Worm (Caenorhabditis elegans) whole organism, L1 larva: ENCODE data around the gene C26B9.3.

Source experiments
- C04F5.9 ChIP-seq: sonication (generic microtip); optimal IDR thresholded peaks from 2 replicates; lab custom pipeline; 2016; ENCODE audit warnings: missing genetic modification characterization, missing compliant biosample characterization
- C16A3.4 ChIP-seq: fragments of 150-350 bp; optimal IDR thresholded peaks from 2 replicates; lab custom pipeline; 2014; ENCODE audit warnings: missing biosample characterization, missing genetic modification characterization
- C34B4.2 ChIP-seq: sonication (generic microtip); optimal IDR thresholded peaks from 2 replicates; lab custom pipeline; 2017; ENCODE audit warnings: mild to moderate bottlenecking, missing genetic modification characterization, missing compliant biosample characterization
- Y116A8C.19 ChIP-seq: sonication (generic microtip); optimal IDR thresholded peaks from 2 replicates; lab custom pipeline; 2016; ENCODE audit warnings: missing compliant biosample characterization, missing genetic modification characterization, borderline replicate concordance
- aha-1 ChIP-seq: fragments of 150-350 bp; optimal IDR thresholded peaks from 2 replicates; lab custom pipeline; 2014; ENCODE audit warnings: missing biosample characterization, missing genetic modification characterization
- alr-1 ChIP-seq: fragments of 200-800 bp; sonication (Bioruptor generic); optimal IDR thresholded peaks from 2 replicates; lab custom pipeline; 2018; ENCODE audit warnings: borderline replicate concordance, mild to moderate bottlenecking, missing genetic modification characterization, missing compliant biosample characterization
- aly-2 ChIP-seq: fragments of 150-350 bp; optimal IDR thresholded peaks from 2 replicates; lab custom pipeline; 2014; ENCODE audit warnings: missing biosample characterization, missing genetic modification characterization
- ceh-63 ChIP-seq: fragments of 200-800 bp; sonication (Bioruptor generic); optimal IDR thresholded peaks from 2 replicates; lab custom pipeline; 2018; ENCODE audit warnings: mild to moderate bottlenecking, missing genetic modification characterization, missing compliant biosample characterization
- ceh-88 ChIP-seq: fragments of 200-800 bp; sonication (Bioruptor generic); IDR thresholded peaks from 2 replicates; pipeline ENCODE4 v1.3.6; 2022; ENCODE audit warnings: missing genetic modification characterization, missing compliant biosample characterization
- ceh-90 ChIP-seq: sonication (generic microtip); optimal IDR thresholded peaks from 2 replicates; lab custom pipeline; 2016; ENCODE audit warnings: missing genetic modification characterization, missing compliant biosample characterization
- egl-13 ChIP-seq: sonication (generic microtip); optimal IDR thresholded peaks from 2 replicates; lab custom pipeline; 2016; ENCODE audit warnings: missing genotype, missing genetic modification reagents, missing genetic modification characterization, missing compliant biosample characterization
- ets-5 ChIP-seq: fragments of 200-800 bp; sonication (Bioruptor generic); IDR thresholded peaks from 2 replicates; pipeline ENCODE4 v1.3.6; 2022; ENCODE audit warnings: missing genetic modification characterization, missing compliant biosample characterization
- fkh-10 ChIP-seq: sonication (generic microtip); optimal IDR thresholded peaks from 2 replicates; lab custom pipeline; 2017; ENCODE audit warnings: missing biosample characterization, missing genetic modification reagents, missing genetic modification characterization
- fkh-4 ChIP-seq: sonication (generic microtip); optimal IDR thresholded peaks from 2 replicates; lab custom pipeline; 2016; ENCODE audit warnings: missing compliant biosample characterization, missing genetic modification characterization, borderline replicate concordance
- hlh-4 ChIP-seq: sonication (generic microtip); optimal IDR thresholded peaks from 2 replicates; lab custom pipeline; 2016; ENCODE audit warnings: mild to moderate bottlenecking, missing genetic modification characterization, missing compliant biosample characterization
- irx-1 ChIP-seq: sonication (generic microtip); optimal IDR thresholded peaks from 2 replicates; lab custom pipeline; 2016; ENCODE audit warnings: missing genetic modification characterization, missing compliant biosample characterization
- lin-15B ChIP-seq: fragments of 150-350 bp; sonication (generic microtip); optimal IDR thresholded peaks from 3 replicates; lab custom pipeline; 2014; ENCODE audit warnings: missing biosample characterization, missing genetic modification characterization
- lin-35 ChIP-seq, 2 experiments: fragments of 150-350 bp; optimal IDR thresholded peaks; 2 replicates each; lab custom pipeline; 2014; ENCODE audit warnings: missing biosample characterization in 2 of 2, missing genetic modification characterization in 2 of 2, missing genetic modification reagents in 2 of 2
- lin-39 ChIP-seq: fragments of 150-350 bp; optimal IDR thresholded peaks from 2 replicates; lab custom pipeline; 2014; ENCODE audit warnings: missing biosample characterization, missing genetic modification reagents, missing genetic modification characterization
- mdl-1 ChIP-seq, 2 experiments: fragments of 150-350 bp; optimal IDR thresholded peaks; 2 replicates each; lab custom pipeline; 2014 to 2017; ENCODE audit warnings: missing biosample characterization in 2 of 2, missing genetic modification characterization in 2 of 2, inconsistent platforms in 1 of 2
- mep-1 ChIP-seq: fragments of 150-350 bp; optimal IDR thresholded peaks from 2 replicates; lab custom pipeline; 2014; ENCODE audit warnings: missing biosample characterization, missing genetic modification characterization
- nhr-11 ChIP-seq: fragments of 150-350 bp; optimal IDR thresholded peaks from 2 replicates; lab custom pipeline; 2014; ENCODE audit warnings: missing biosample characterization, missing genetic modification characterization
- nhr-12 ChIP-seq: sonication (generic microtip); optimal IDR thresholded peaks from 2 replicates; lab custom pipeline; 2017; ENCODE audit warnings: missing biosample characterization, missing genetic modification characterization
- nhr-19 ChIP-seq: fragments of 200-800 bp; sonication (Bioruptor generic); conservative IDR thresholded peaks from 2 replicates; pipeline ENCODE4 v1.3.6; 2022; ENCODE audit warnings: missing genetic modification characterization, missing compliant biosample characterization
- nhr-28 ChIP-seq: fragments of 150-350 bp; optimal IDR thresholded peaks from 2 replicates; lab custom pipeline; 2014; ENCODE audit warnings: missing biosample characterization, missing genetic modification characterization
- nhr-47 ChIP-seq: sonication (generic microtip); optimal IDR thresholded peaks from 2 replicates; lab custom pipeline; 2016; ENCODE audit warnings: mild to moderate bottlenecking, missing genetic modification characterization, moderate library complexity, missing compliant biosample characterization
- nhr-71 ChIP-seq: sonication (generic microtip); optimal IDR thresholded peaks from 2 replicates; lab custom pipeline; 2016; ENCODE audit warnings: mild to moderate bottlenecking, missing genetic modification characterization, moderate library complexity, missing compliant biosample characterization
- nhr-77 ChIP-seq: fragments of 150-350 bp; optimal IDR thresholded peaks from 2 replicates; lab custom pipeline; 2014; ENCODE audit warnings: missing biosample characterization, missing genetic modification characterization
- nhr-84 ChIP-seq: sonication (generic microtip); optimal IDR thresholded peaks from 2 replicates; lab custom pipeline; 2017; ENCODE audit warnings: missing biosample characterization, missing genetic modification characterization
- skn-1 ChIP-seq: fragments of 150-350 bp; optimal IDR thresholded peaks from 2 replicates; lab custom pipeline; 2014; ENCODE audit warnings: missing biosample characterization, missing genetic modification characterization
- snu-23 ChIP-seq: sonication (generic microtip); optimal IDR thresholded peaks from 2 replicates; lab custom pipeline; 2016; ENCODE audit warnings: missing genetic modification characterization, missing compliant biosample characterization
- sox-4 ChIP-seq: sonication (generic microtip); optimal IDR thresholded peaks from 2 replicates; lab custom pipeline; 2016; ENCODE audit warnings: missing genetic modification characterization, missing compliant biosample characterization
- swsn-7 ChIP-seq: sonication (generic microtip); optimal IDR thresholded peaks from 2 replicates; lab custom pipeline; 2016; ENCODE audit warnings: missing genetic modification characterization, missing compliant biosample characterization
- tbx-2 ChIP-seq: sonication (generic microtip); optimal IDR thresholded peaks from 2 replicates; lab custom pipeline; 2016; ENCODE audit warnings: missing genetic modification characterization, missing compliant biosample characterization
- tlp-1 ChIP-seq: fragments of 150-350 bp; optimal IDR thresholded peaks from 2 replicates; lab custom pipeline; 2014; ENCODE audit warnings: missing biosample characterization, missing genetic modification characterization
- unc-30 ChIP-seq: sonication (generic microtip); optimal IDR thresholded peaks from 2 replicates; lab custom pipeline; 2017; ENCODE audit warnings: missing biosample characterization, missing genetic modification characterization
- xbp-1 ChIP-seq: sonication (generic microtip); optimal IDR thresholded peaks from 2 replicates; lab custom pipeline; 2016; ENCODE audit warnings: missing genetic modification characterization, missing compliant biosample characterization
- zip-4 ChIP-seq: fragments of 200-800 bp; sonication (Bioruptor generic); optimal IDR thresholded peaks from 2 replicates; lab custom pipeline; 2018; ENCODE audit warnings: mild to moderate bottlenecking, missing genetic modification characterization, moderate library complexity, missing compliant biosample characterization

Gene C26B9.3

ce11 chrX:5297942-5298611 lies 40.0 kb upstream of the C26B9.3 start, which contains the start of gene ift-81 (continued):
- TF ChIP-seq xbp-1 (tag; lab: Kevin White, UChicago) (peak; percentile 68), skn-1 (tag; lab: Kevin White, UChicago) (peak; percentile 37)

- TF ChIP-seq mep-1 (tag; lab: Kevin White, UChicago): no peak
- no peak for TF ChIP-seq nhr-47
- no peak for TF ChIP-seq fkh-10 (GFP tag; lab: Kevin White, UChicago)
- TF ChIP-seq nhr-12 (tag; lab: Kevin White, UChicago): no peak
- no peak for TF ChIP-seq nhr-19 (GFP tag; lab: Robert Waterston, UW)
- no peak for TF ChIP-seq ceh-63
- TF ChIP-seq aha-1: no peak
- no peak for TF ChIP-seq C34B4.2
- TF ChIP-seq mdl-1 (tag; optimal IDR thresholded peaks at IDR 0.05; lab: Kevin White, UChicago): no peak
- TF ChIP-seq alr-1 (tag; lab: Kevin White, UChicago): no peak
- TF ChIP-seq nhr-71 (tag; lab: Kevin White, UChicago): no peak
- no peak for TF ChIP-seq ceh-88
- no peak for TF ChIP-seq irx-1
- TF ChIP-seq hlh-4: no peak
Observed at ce11 chrX:5303500-5303899, 34.6 kb upstream of the C26B9.3 start, which contains the start of gene ags-3. TSS of gene ags-3 (minus strand) at chrX:5303600.

- no peak for TF ChIP-seq swsn-7 (tag; lab: Kevin White, UChicago)
- TF ChIP-seq C04F5.9: no peak
- no peak for TF ChIP-seq Y116A8C.19
- TF ChIP-seq fkh-4 (tag; lab: Kevin White, UChicago): no peak
- no peak for TF ChIP-seq hlh-4
- no peak for TF ChIP-seq nhr-71 (tag; lab: Kevin White, UChicago)
- TF ChIP-seq nhr-12 (tag; lab: Kevin White, UChicago): no peak
- TF ChIP-seq mdl-1 (tag; optimal IDR thresholded peaks at IDR 0.05; lab: Kevin White, UChicago): no peak
- TF ChIP-seq aha-1: no peak
- TF ChIP-seq lin-35 (GFP tag; optimal IDR thresholded peaks at IDR 0.05; lab: Kevin White, UChicago): no peak
- no peak for TF ChIP-seq alr-1 (tag; lab: Kevin White, UChicago)
- TF ChIP-seq nhr-77 (tag; lab: Kevin White, UChicago): no peak
- no peak for TF ChIP-seq snu-23 (GFP tag; lab: Kevin White, UChicago)
- no peak for TF ChIP-seq unc-30 (tag; lab: Kevin White, UChicago)
- TF ChIP-seq lin-39 (tag; lab: Kevin White, UChicago): no peak
- TF ChIP-seq C16A3.4 (tag; lab: Kevin White, UChicago): no peak
- no peak for TF ChIP-seq aly-2 (tag; lab: Kevin White, UChicago)
- TF ChIP-seq, all 84 proteins: peak for 0
Observed at ce11 chrX:5309622-5310021, 28.5 kb upstream of the C26B9.3 start.

ce11 chrX:5311174-5311573 lies 26.9 kb upstream of the C26B9.3 start:
- TF ChIP-seq nhr-11 (no peak), snu-23 (GFP tag; lab: Kevin White, UChicago) (no peak), tbx-2 (tag; lab: Kevin White, UChicago) (no peak), zip-4 (GFP tag; lab: Kevin White, UChicago) (no peak), C04F5.9 (no peak), ets-5 (no peak), fkh-4 (tag; lab: Kevin White, UChicago) (no peak), nhr-84 (tag; lab: Kevin White, UChicago) (no peak), nhr-28 (tag; lab: Kevin White, UChicago) (no peak), sox-4 (no peak), tlp-1 (tag; lab: Kevin White, UChicago) (no peak), ceh-63 (no peak), egl-13 (tag; lab: Kevin White, UChicago) (no peak), lin-15B (tag; lab: Kevin White, UChicago) (no peak), ceh-90 (tag; lab: Kevin White, UChicago) (no peak)
